Fruit fly (Drosophila melanogaster): ENCODE results near the gene CG7600.
A peak's percentile ranks its signal among the peaks of the same experiment; 100 is the strongest.

CG7600 gene

dm6 chr3L:11261456-11262082, 51.0 kb downstream of the CG7600 start (continued):
- no peak for TF ChIP-seq repo (GFP tag; optimal IDR thresholded peaks at IDR 0.05)
- TF ChIP-seq CG12071 (GFP tag; optimal IDR thresholded peaks at IDR 0.05) = peak; percentile 20
- no peak; the same call in 1 of the 2 replicates for TF ChIP-seq amos (GFP tag; IDR thresholded peaks at IDR 0.05; ENCODE audit: partially characterized antibody)
- TF ChIP-seq mam (GFP tag; optimal IDR thresholded peaks at IDR 0.05) = no peak
- peak; percentile 71 for TF ChIP-seq tio (GFP tag; optimal IDR thresholded peaks at IDR 0.05)
- 0 out of 2 replicates have a peak, but pooled peaks have one; percentile 45 for TF ChIP-seq bowl (GFP tag; IDR thresholded peaks at IDR 0.05)
- TF ChIP-seq CG14860 (GFP tag; IDR thresholded peaks at IDR 0.05; ENCODE audit: partially characterized antibody) = no peak
- peak; percentile 94 for TF ChIP-seq CG10979 (tag; optimal IDR thresholded peaks at IDR 0.05)
- peak; percentile 36; the same call in 1 of the 2 replicates for TF ChIP-seq E2f2 (GFP tag; IDR thresholded peaks at IDR 0.05)
- no peak for TF ChIP-seq HLH4C (GFP tag; IDR thresholded peaks at IDR 0.05; ENCODE audit: partially characterized antibody)
- TF ChIP-seq CG7786 (GFP tag; optimal IDR thresholded peaks at IDR 0.05) = no peak
- peak; percentile 58 for TF ChIP-seq CG4360 (GFP tag; IDR thresholded peaks at IDR 0.05)
- peak; percentile 61 for TF ChIP-seq cato (GFP tag; optimal IDR thresholded peaks at IDR 0.05; ENCODE audit: borderline replicate concordance)
- TF ChIP-seq Max (GFP tag; optimal IDR thresholded peaks at IDR 0.05) = peak; percentile 59
- no peak for TF ChIP-seq Opbp (GFP tag; IDR thresholded peaks at IDR 0.05; ENCODE audit: partially characterized antibody)
- TF ChIP-seq Dref (GFP tag; IDR thresholded peaks at IDR 0.05) = no peak
- TF ChIP-seq Jarid2 (GFP tag; optimal IDR thresholded peaks at IDR 0.05) = peak; percentile 34
- no peak for TF ChIP-seq gfzf (GFP tag; optimal IDR thresholded peaks at IDR 0.05)
- TF ChIP-seq dm (GFP tag; optimal IDR thresholded peaks at IDR 0.05) = no peak
- TF ChIP-seq Awh (GFP tag; IDR thresholded peaks at IDR 0.05) = peak; percentile 84
- peak; percentile 54 for TF ChIP-seq Usf (GFP tag; optimal IDR thresholded peaks at IDR 0.05)
- TF ChIP-seq CG11085 (GFP tag; IDR thresholded peaks at IDR 0.05) = peak; percentile 70
- TF ChIP-seq fu2 (GFP tag; optimal IDR thresholded peaks at IDR 0.05) = no peak
- TF ChIP-seq Fer1 (GFP tag; optimal IDR thresholded peaks at IDR 0.05) = peak; percentile 84
- no peak for TF ChIP-seq exex (tag; optimal IDR thresholded peaks at IDR 0.05)
- TF ChIP-seq CG1529 (GFP tag; optimal IDR thresholded peaks at IDR 0.05) = peak; percentile 66
- TF ChIP-seq CG32767 (GFP tag; IDR thresholded peaks at IDR 0.05) = peak; percentile 91
- TF ChIP-seq Hand (GFP tag; optimal IDR thresholded peaks at IDR 0.05) = peak; percentile 73
- TF ChIP-seq CG34376 (GFP tag; optimal IDR thresholded peaks at IDR 0.05) = no peak
- no peak for TF ChIP-seq Lpt (GFP tag; optimal IDR thresholded peaks at IDR 0.05)
- peak; percentile 59 for TF ChIP-seq zen (tag; optimal IDR thresholded peaks at IDR 0.05)
- TF ChIP-seq CG3163 (GFP tag; optimal IDR thresholded peaks at IDR 0.05) = no peak
- peak; percentile 75 for TF ChIP-seq sob (GFP tag; IDR thresholded peaks at IDR 0.05)
- TF ChIP-seq twi (tag; optimal IDR thresholded peaks at IDR 0.05) = peak; percentile 83
- no peak for TF ChIP-seq Hr39 (optimal IDR thresholded peaks at IDR 0.05)
- TF ChIP-seq CG7372 (GFP tag; IDR thresholded peaks at IDR 0.05) = peak; percentile 75
- peak; percentile 82 for TF ChIP-seq run (tag; optimal IDR thresholded peaks at IDR 0.05)
- TF ChIP-seq CkIIα-i1 (GFP tag; IDR thresholded peaks at IDR 0.05) = no peak
- no peak for TF ChIP-seq Ets65A (GFP tag)
- peak; percentile 87; the same call in 2 of the 3 replicates for TF ChIP-seq CG3726 (GFP tag; IDR thresholded peaks at IDR 0.05)
- peak; percentile 49 for TF ChIP-seq jing (GFP tag; optimal IDR thresholded peaks at IDR 0.05)
- TF ChIP-seq Pdp1 (GFP tag; optimal IDR thresholded peaks at IDR 0.05) = peak; percentile 4 to 40
- TF ChIP-seq CG16813 (GFP tag; IDR thresholded peaks at IDR 0.05; ENCODE audit: partially characterized antibody) = no peak
- peak; percentile 94 for TF ChIP-seq Ssrp (tag; optimal IDR thresholded peaks at IDR 0.05)
- no peak for TF ChIP-seq HLHmδ (GFP tag; optimal IDR thresholded peaks at IDR 0.05)
- peak; percentile 72; the same call in 2 of the 3 replicates for TF ChIP-seq ase (GFP tag; IDR thresholded peaks at IDR 0.05)
- TF ChIP-seq CG6254 (GFP tag; optimal IDR thresholded peaks at IDR 0.05) = peak; percentile 80
- TF ChIP-seq gsb (GFP tag; IDR thresholded peaks at IDR 0.05) = peak; percentile 46; the same call in 1 of the 2 replicates
- TF ChIP-seq ATbp (GFP tag; optimal IDR thresholded peaks at IDR 0.05) = peak; percentile 72
- peak; percentile 94 for TF ChIP-seq CG15269 (tag; optimal IDR thresholded peaks at IDR 0.05)
